Worm (Caenorhabditis elegans): ENCODE data around the gene B0250.5.

DNA sequence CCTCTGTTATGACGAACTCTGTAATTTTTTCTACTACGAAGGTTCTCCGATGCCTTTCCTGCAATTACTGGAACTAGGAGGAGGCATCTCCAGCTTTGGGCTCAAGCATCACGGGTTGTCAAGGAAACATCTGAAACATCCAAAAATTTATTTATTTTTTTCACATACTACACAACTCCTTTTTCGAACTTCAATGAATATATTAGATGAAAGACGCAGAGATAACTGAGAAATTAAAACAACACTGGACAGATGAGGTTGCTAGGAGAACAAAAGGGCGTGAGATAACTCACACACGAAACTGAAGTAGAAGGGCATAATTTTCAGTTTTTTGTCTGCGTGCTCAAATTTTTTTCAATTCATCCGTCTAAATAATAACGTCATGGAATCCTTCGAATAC is 33.8 kb downstream of the B0250.5 start, which contains the start of gene Y38H6C.13:
- no peak for TF ChIP-seq him-1 (tag; optimal IDR thresholded peaks at IDR 0.05)
- TF ChIP-seq W03F9.2 (tag; optimal IDR thresholded peaks at IDR 0.05): no peak

Measured in whole organism, L4/young adult.